Fruit fly (Drosophila melanogaster) whole organism, embryonic: ENCODE measurements around the gene Blos4.

Experiments
- Antp ChIP-seq: fragments of 200-800 bp; sonication (Bioruptor generic); optimal IDR thresholded peaks from 3 replicates; lab custom pipeline; 2016; ENCODE audit warnings: missing biosample characterization, missing genetic modification characterization
- Atf-2 ChIP-seq: fragments of 200-800 bp; sonication (Bioruptor generic); optimal IDR thresholded peaks from 2 replicates; lab custom pipeline; 2016; ENCODE audit warnings: missing biosample characterization, missing genetic modification characterization
- Awh ChIP-seq: fragments of 200-800 bp; sonication (Bioruptor generic); IDR thresholded peaks from 2 replicates; pipeline ENCODE4, ENCODE4 v1.3.6; 2022; ENCODE audit warnings: missing biosample characterization, missing genetic modification characterization
- B-H1 ChIP-seq: fragments of 200-800 bp; sonication (Bioruptor generic); IDR thresholded peaks from 3 replicates; pipeline ENCODE4 v1.3.6; 2022; ENCODE audit warnings: missing biosample characterization, missing genetic modification characterization
- CG10321 ChIP-seq: fragments of 200-800 bp; sonication (Bioruptor generic); IDR thresholded peaks from 2 replicates; pipeline ENCODE4 v1.3.6; 2022; ENCODE audit warnings: missing biosample characterization, missing genetic modification characterization
- CG10959 ChIP-seq: fragments of 200-800 bp; sonication (Bioruptor generic); IDR thresholded peaks from 2 replicates; pipeline ENCODE4 v1.3.6; 2022; ENCODE audit warnings: missing biosample characterization, missing genetic modification characterization
- CG12104 ChIP-seq: fragments of 200-800 bp; sonication (Bioruptor generic); optimal IDR thresholded peaks from 3 replicates; lab custom pipeline; 2016; ENCODE audit warnings: missing biosample characterization, missing genetic modification characterization
- CG12155 ChIP-seq: fragments of 200-800 bp; sonication (Bioruptor generic); optimal IDR thresholded peaks from 3 replicates; lab custom pipeline; 2016; ENCODE audit warnings: missing biosample characterization, missing genetic modification characterization
- CG13894 ChIP-seq: fragments of 200-800 bp; sonication (Bioruptor generic); optimal IDR thresholded peaks from 3 replicates; lab custom pipeline; 2018; ENCODE audit warnings: missing biosample characterization, mild to moderate bottlenecking, missing genetic modification characterization, moderate library complexity
- CG1602 ChIP-seq: fragments of 200-800 bp; sonication (Bioruptor generic); optimal IDR thresholded peaks from 3 replicates; lab custom pipeline; 2016; ENCODE audit warnings: missing biosample characterization, missing genetic modification characterization
- CG1792 ChIP-seq: fragments of 200-800 bp; sonication (Bioruptor generic); optimal IDR thresholded peaks from 2 replicates; lab custom pipeline; 2016; ENCODE audit warnings: missing biosample characterization, missing genetic modification characterization
- CG30431 ChIP-seq: fragments of 200-800 bp; sonication (Bioruptor generic); optimal IDR thresholded peaks from 2 replicates; lab custom pipeline; 2017; ENCODE audit warnings: missing biosample characterization, missing genetic modification characterization
- CG31224 ChIP-seq: fragments of 200-800 bp; sonication (Bioruptor generic); IDR thresholded peaks from 2 replicates; pipeline ENCODE4 v1.3.6; 2022; ENCODE audit warnings: missing biosample characterization, missing genetic modification characterization
- CG31388 ChIP-seq: fragments of 200-800 bp; sonication (Bioruptor generic); optimal IDR thresholded peaks from 2 replicates; lab custom pipeline; 2016; ENCODE audit warnings: missing biosample characterization, missing genetic modification characterization
- CG3407 ChIP-seq: fragments of 200-800 bp; sonication (Bioruptor generic); optimal IDR thresholded peaks from 2 replicates; lab custom pipeline; 2018; ENCODE audit warnings: missing biosample characterization, mild to moderate bottlenecking, missing genetic modification characterization
- CG4424 ChIP-seq: fragments of 200-800 bp; sonication (Bioruptor generic); optimal IDR thresholded peaks from 3 replicates; lab custom pipeline; 2016; ENCODE audit warnings: missing biosample characterization, missing genetic modification characterization
- CG7357 ChIP-seq: fragments of 200-800 bp; sonication (Bioruptor generic); IDR thresholded peaks from 3 replicates; pipeline ENCODE4 v1.3.6; 2022; ENCODE audit warnings: missing biosample characterization, missing genetic modification characterization
- CG7987 ChIP-seq: fragments of 200-800 bp; sonication (Bioruptor generic); optimal IDR thresholded peaks from 2 replicates; lab custom pipeline; 2018; ENCODE audit warnings: missing biosample characterization, mild to moderate bottlenecking, missing genetic modification characterization, moderate library complexity
- CG8388 ChIP-seq: fragments of 200-800 bp; sonication (Bioruptor generic); optimal IDR thresholded peaks from 2 replicates; lab custom pipeline; 2019; ENCODE audit warnings: missing biosample characterization, mild to moderate bottlenecking, missing genetic modification characterization, moderate library complexity
- CG9797 ChIP-seq: fragments of 200-800 bp; sonication (Bioruptor generic); optimal IDR thresholded peaks from 3 replicates; lab custom pipeline; 2018; ENCODE audit warnings: missing biosample characterization, mild to moderate bottlenecking, missing genetic modification characterization
- D ChIP-seq, 2 experiments: fragments of 200-800 bp in 1 of 2; fragments of >200 bp in 1 of 2; sonication (Bioruptor generic) in 1 of 2; optimal IDR thresholded peaks; 2 replicates in 1 of 2; 3 replicates in 1 of 2; lab custom pipeline; 2017; ENCODE audit warnings: mild to moderate bottlenecking in 1 of 2, missing biosample characterization in 1 of 2, missing genetic modification characterization in 1 of 2, missing genetic modification reagents in 1 of 2
- Dad ChIP-seq: fragments of 200-800 bp; sonication (Bioruptor generic); optimal IDR thresholded peaks from 3 replicates; lab custom pipeline; 2016; ENCODE audit warnings: missing biosample characterization, missing genetic modification characterization
- Dp ChIP-seq: fragments of 200-800 bp; sonication (Bioruptor generic); optimal IDR thresholded peaks from 2 replicates; lab custom pipeline; 2018; ENCODE audit warnings: missing biosample characterization, mild to moderate bottlenecking, missing genetic modification characterization, moderate library complexity
- Dref ChIP-seq: fragments of 200-800 bp; sonication (Bioruptor generic); IDR thresholded peaks from 2 replicates; pipeline ENCODE4 v1.3.6; 2022; ENCODE audit warnings: missing biosample characterization, missing genetic modification characterization
- Elba2 ChIP-seq: fragments of 200-800 bp; sonication (Bioruptor generic); optimal IDR thresholded peaks from 3 replicates; lab custom pipeline; 2016; ENCODE audit warnings: missing biosample characterization, missing genetic modification characterization
- Gsc ChIP-seq: fragments of 200-800 bp; sonication (Bioruptor generic); IDR thresholded peaks from 2 replicates; pipeline ENCODE4 v1.3.6; 2022; ENCODE audit warnings: missing biosample characterization, missing genetic modification characterization
- MESR4 ChIP-seq: fragments of 200-800 bp; sonication (Bioruptor generic); optimal IDR thresholded peaks from 2 replicates; lab custom pipeline; 2018; ENCODE audit warnings: missing biosample characterization, mild to moderate bottlenecking, missing genetic modification characterization, moderate library complexity
- NK7.1 ChIP-seq: fragments of 200-800 bp; sonication (Bioruptor generic); optimal IDR thresholded peaks from 3 replicates; lab custom pipeline; 2016; ENCODE audit warnings: missing biosample characterization, missing genetic modification characterization
- Pdp1 ChIP-seq, 2 experiments: fragments of 200-800 bp; sonication (Bioruptor generic); optimal IDR thresholded peaks; 3 replicates each; lab custom pipeline; 2016; ENCODE audit warnings: missing biosample characterization in 2 of 2, missing genetic modification characterization in 2 of 2, mild to moderate bottlenecking in 1 of 2, moderate library complexity in 1 of 2
- Sox100B ChIP-seq: fragments of 200-800 bp; sonication (Bioruptor generic); optimal IDR thresholded peaks from 3 replicates; lab custom pipeline; 2018; ENCODE audit warnings: missing biosample characterization, mild to moderate bottlenecking, missing genetic modification characterization
- Stat92E ChIP-seq, 3 experiments: fragments of >200 bp in 2 of 3; fragments of 200-800 bp in 1 of 3; sonication (Bioruptor generic) in 1 of 3; optimal IDR thresholded peaks; 2 replicates each; lab custom pipeline; 2017 to 2019; ENCODE audit warnings: missing biosample characterization in 3 of 3, missing genetic modification characterization in 3 of 3, mild to moderate bottlenecking in 1 of 3, moderate library complexity in 1 of 3
- Xrp1 ChIP-seq: fragments of 200-800 bp; sonication (Bioruptor generic); IDR thresholded peaks from 2 replicates; pipeline ENCODE4 v1.3.6; 2022; ENCODE audit warnings: missing biosample characterization, missing genetic modification characterization
- ap ChIP-seq: fragments of 200-800 bp; sonication (Bioruptor generic); IDR thresholded peaks from 2 replicates; pipeline ENCODE4 v1.3.6; 2022; ENCODE audit warnings: missing biosample characterization, missing genetic modification characterization
- ara ChIP-seq: fragments of 200-800 bp; sonication (Bioruptor generic); IDR thresholded peaks from 2 replicates; pipeline ENCODE4 v1.3.6; 2022; ENCODE audit warnings: missing biosample characterization, missing genetic modification characterization
- bsh ChIP-seq, 2 experiments: fragments of 200-800 bp; sonication (Bioruptor generic); optimal IDR thresholded peaks; 2 replicates each; lab custom pipeline; 2017 to 2018; ENCODE audit warnings: mild to moderate bottlenecking in 2 of 2, missing biosample characterization in 2 of 2, missing genetic modification characterization in 2 of 2, moderate library complexity in 1 of 2
- btn ChIP-seq: fragments of 200-800 bp; sonication (Bioruptor generic); optimal IDR thresholded peaks from 2 replicates; lab custom pipeline; 2016; ENCODE audit warnings: missing biosample characterization, missing genetic modification characterization
- dysf ChIP-seq: fragments of 200-800 bp; sonication (Bioruptor generic); IDR thresholded peaks from 3 replicates; pipeline ENCODE4 v1.3.6; 2022; ENCODE audit warnings: missing biosample characterization, missing genetic modification characterization
- fd102C ChIP-seq: fragments of 200-800 bp; sonication (Bioruptor generic); optimal IDR thresholded peaks from 2 replicates; lab custom pipeline; 2018; ENCODE audit warnings: missing biosample characterization, mild to moderate bottlenecking, missing genetic modification characterization, moderate library complexity
- ftz-f1 ChIP-seq: fragments of 200-800 bp; sonication (Bioruptor generic); optimal IDR thresholded peaks from 2 replicates; lab custom pipeline; 2016; ENCODE audit warnings: missing biosample characterization, missing genetic modification characterization
- gem ChIP-seq: fragments of 200-800 bp; sonication (Bioruptor generic); optimal IDR thresholded peaks from 2 replicates; lab custom pipeline; 2019; ENCODE audit warnings: missing biosample characterization, mild to moderate bottlenecking, missing genetic modification characterization, moderate library complexity
- mld ChIP-seq: fragments of 200-800 bp; sonication (Bioruptor generic); IDR thresholded peaks from 3 replicates; pipeline ENCODE4 v1.3.6; 2022; ENCODE audit warnings: missing biosample characterization, missing genetic modification characterization; ENCODE audit not compliant: partially characterized antibody
- nerfin-2 ChIP-seq: fragments of 200-800 bp; sonication (Bioruptor generic); IDR thresholded peaks from 2 replicates; pipeline ENCODE4 v1.3.6; 2022; ENCODE audit warnings: missing biosample characterization, missing genetic modification characterization; ENCODE audit not compliant: partially characterized antibody
- psq ChIP-seq: fragments of 200-800 bp; sonication (Bioruptor generic); optimal IDR thresholded peaks from 2 replicates; lab custom pipeline; 2017; ENCODE audit warnings: missing biosample characterization, missing genetic modification characterization
- ranshi ChIP-seq: fragments of 200-800 bp; sonication (Bioruptor generic); IDR thresholded peaks from 2 replicates; pipeline ENCODE4 v1.3.6; 2022; ENCODE audit warnings: missing biosample characterization, missing genetic modification characterization
- sc ChIP-seq, 3 experiments: fragments of >200 bp in 2 of 3; fragments of 200-800 bp in 1 of 3; sonication (Bioruptor generic) in 1 of 3; optimal IDR thresholded peaks; 2 replicates in 2 of 3; 3 replicates in 1 of 3; lab custom pipeline; 2017; ENCODE audit warnings: mild to moderate bottlenecking in 1 of 3, missing biosample characterization in 1 of 3, missing genetic modification characterization in 1 of 3, missing genetic modification reagents in 1 of 3
- sens ChIP-seq: fragments of 200-800 bp; sonication (Bioruptor generic); peaks from one replicate; lab custom pipeline; 2016; ENCODE audit warnings: missing biosample characterization, missing genetic modification characterization
- tap ChIP-seq: fragments of 200-800 bp; optimal IDR thresholded peaks from 3 replicates; lab custom pipeline; 2019; ENCODE audit warnings: missing biosample characterization, mild to moderate bottlenecking, missing genetic modification characterization, moderate library complexity
- unc-4 ChIP-seq: fragments of 200-800 bp; sonication (Bioruptor generic); IDR thresholded peaks from 2 replicates; pipeline ENCODE4 v1.3.6; 2022; ENCODE audit warnings: missing biosample characterization, missing genetic modification characterization; ENCODE audit not compliant: partially characterized antibody
- zf30C ChIP-seq: fragments of 200-800 bp; sonication (Bioruptor generic); optimal IDR thresholded peaks from 3 replicates; lab custom pipeline; 2018; ENCODE audit warnings: missing biosample characterization, mild to moderate bottlenecking, missing genetic modification characterization

Gene Blos4

dm6 chr3L:10866633-10867379, 12.1 kb upstream of the Blos4 start (continued):
- TF ChIP-seq Dp (GFP tag; lab: Kevin White, UChicago) = no peak
- no peak for TF ChIP-seq Sox100B (GFP tag; lab: Kevin White, UChicago)
- no peak for TF ChIP-seq CG9797 (GFP tag; lab: Kevin White, UChicago)
- peak; percentile 18 for TF ChIP-seq CG4424 (GFP tag; lab: Kevin White, UChicago)
- no peak for TF ChIP-seq nerfin-2 (GFP tag; lab: Robert Waterston, UW)
- TF ChIP-seq fd102C = no peak
- no peak for TF ChIP-seq psq
- no peak for TF ChIP-seq CG31388 (GFP tag; lab: Kevin White, UChicago)
- TF ChIP-seq Atf-2 (GFP tag; lab: Kevin White, UChicago) = peak; percentile 23
- TF ChIP-seq MESR4 (GFP tag; lab: Kevin White, UChicago) = no peak
- TF ChIP-seq CG8388 = no peak
- peak; percentile 71; the same call in 2 of the 3 replicates for TF ChIP-seq dysf (GFP tag; lab: Robert Waterston, UW)
- peak; percentile 36 for TF ChIP-seq Dad
- TF ChIP-seq CG3407 (GFP tag; lab: Kevin White, UChicago) = no peak
- no peak for TF ChIP-seq Dref (GFP tag; lab: Robert Waterston, UW)
- TF ChIP-seq Stat92E (GFP tag; optimal IDR thresholded peaks at IDR 0.05; lab: Kevin White, UChicago) = no peak
- TF ChIP-seq ara = no peak
- TF ChIP-seq unc-4 (GFP tag; lab: Robert Waterston, UW) = no peak
- TF ChIP-seq Pdp1 (GFP tag; optimal IDR thresholded peaks at IDR 0.05; lab: Kevin White, UChicago) = peak; percentile 30 to 34
- no peak for TF ChIP-seq CG7987 (GFP tag; lab: Kevin White, UChicago)
- no peak for TF ChIP-seq CG1602 (GFP tag; lab: Kevin White, UChicago)
- TF ChIP-seq tap (tag; lab: Kevin White, UChicago) = no peak
- TF ChIP-seq CG10959 (GFP tag; lab: Robert Waterston, UW) = no peak
- peak; percentile 62; the same call in 1 of the 2 replicates for TF ChIP-seq CG31224 (GFP tag; lab: Robert Waterston, UW)
- TF ChIP-seq ap = no peak
- TF ChIP-seq bsh (GFP tag; optimal IDR thresholded peaks at IDR 0.05; lab: Kevin White, UChicago) = no peak
- TF ChIP-seq btn = no peak
- TF ChIP-seq Antp = peak; percentile 24
- no peak for TF ChIP-seq Elba2 (GFP tag; lab: Kevin White, UChicago)
- TF ChIP-seq sens (GFP tag; lab: Kevin White, UChicago) = no peak
- peak; percentile 46 for TF ChIP-seq gem (tag; lab: Kevin White, UChicago)
- TF ChIP-seq CG7357 = no peak
- TF ChIP-seq Awh (GFP tag; lab: Robert Waterston, UW) = no peak
- no peak for TF ChIP-seq CG30431 (GFP tag; lab: Kevin White, UChicago)
- TF ChIP-seq CG13894 (tag; lab: Kevin White, UChicago) = no peak
- 0 out of 2 replicates have a peak, but pooled peaks have one; percentile 34 for TF ChIP-seq ranshi
- no peak for TF ChIP-seq D (optimal IDR thresholded peaks at IDR 0.05; lab: Kevin White, UChicago)
- TF ChIP-seq D (GFP tag; optimal IDR thresholded peaks at IDR 0.05; lab: Kevin White, UChicago) = no peak
- TF ChIP-seq zf30C (GFP tag; lab: Kevin White, UChicago) = no peak
- no peak for TF ChIP-seq sc (optimal IDR thresholded peaks at IDR 0.05; lab: Kevin White, UChicago)
- no peak for TF ChIP-seq sc (GFP tag; optimal IDR thresholded peaks at IDR 0.05; lab: Kevin White, UChicago)
- TF ChIP-seq Gsc = no peak
- no peak for TF ChIP-seq CG12104 (GFP tag; lab: Kevin White, UChicago)
- peak; percentile 56 for TF ChIP-seq CG12155 (GFP tag; lab: Kevin White, UChicago)
- no peak for TF ChIP-seq mld (GFP tag; lab: Robert Waterston, UW)
- no peak for TF ChIP-seq B-H1
- TF ChIP-seq Xrp1 (GFP tag; lab: Robert Waterston, UW) = no peak
- TF ChIP-seq CG1792 (GFP tag; lab: Kevin White, UChicago) = peak; percentile 30
- TF ChIP-seq CG10321 (GFP tag; lab: Robert Waterston, UW) = no peak
- peak; percentile 25 for TF ChIP-seq NK7.1 (GFP tag; lab: Kevin White, UChicago)
- TF ChIP-seq ftz-f1 = no peak
